Fruit fly (Drosophila melanogaster) whole organism, larva: ENCODE measurements around the gene CG31515.

Source experiments
- noc ChIP-seq: fragments of 200-800 bp; sonication (Bioruptor generic); optimal IDR thresholded peaks from 3 replicates; lab custom pipeline; 2019; ENCODE audit warnings: missing biosample characterization, mild to moderate bottlenecking, missing genetic modification characterization, moderate library complexity

Gene CG31515

DNA sequence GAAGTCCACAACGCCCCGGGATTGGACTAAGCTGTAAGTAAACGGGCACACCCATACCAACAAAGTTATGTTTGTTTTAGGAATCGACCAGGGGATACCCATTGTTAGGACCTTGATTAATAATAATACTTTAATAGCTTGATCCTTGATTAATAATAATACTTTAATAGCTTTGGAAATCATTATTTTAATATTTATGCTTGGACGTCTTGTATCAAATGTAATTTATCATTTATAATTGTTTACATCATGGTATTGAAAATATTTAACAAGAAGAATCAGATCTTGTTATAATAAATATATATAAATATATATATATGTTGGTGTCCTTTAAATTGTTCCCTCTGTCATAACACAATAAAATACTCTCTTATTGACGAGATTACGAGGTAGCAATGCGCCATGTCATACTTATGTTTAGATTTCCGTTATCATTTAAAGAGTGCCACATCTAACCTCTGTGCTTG, 31.7 kb downstream of the CG31515 start:
- TF ChIP-seq noc (tag; lab: Kevin White, UChicago): peak; percentile 28

DNA sequence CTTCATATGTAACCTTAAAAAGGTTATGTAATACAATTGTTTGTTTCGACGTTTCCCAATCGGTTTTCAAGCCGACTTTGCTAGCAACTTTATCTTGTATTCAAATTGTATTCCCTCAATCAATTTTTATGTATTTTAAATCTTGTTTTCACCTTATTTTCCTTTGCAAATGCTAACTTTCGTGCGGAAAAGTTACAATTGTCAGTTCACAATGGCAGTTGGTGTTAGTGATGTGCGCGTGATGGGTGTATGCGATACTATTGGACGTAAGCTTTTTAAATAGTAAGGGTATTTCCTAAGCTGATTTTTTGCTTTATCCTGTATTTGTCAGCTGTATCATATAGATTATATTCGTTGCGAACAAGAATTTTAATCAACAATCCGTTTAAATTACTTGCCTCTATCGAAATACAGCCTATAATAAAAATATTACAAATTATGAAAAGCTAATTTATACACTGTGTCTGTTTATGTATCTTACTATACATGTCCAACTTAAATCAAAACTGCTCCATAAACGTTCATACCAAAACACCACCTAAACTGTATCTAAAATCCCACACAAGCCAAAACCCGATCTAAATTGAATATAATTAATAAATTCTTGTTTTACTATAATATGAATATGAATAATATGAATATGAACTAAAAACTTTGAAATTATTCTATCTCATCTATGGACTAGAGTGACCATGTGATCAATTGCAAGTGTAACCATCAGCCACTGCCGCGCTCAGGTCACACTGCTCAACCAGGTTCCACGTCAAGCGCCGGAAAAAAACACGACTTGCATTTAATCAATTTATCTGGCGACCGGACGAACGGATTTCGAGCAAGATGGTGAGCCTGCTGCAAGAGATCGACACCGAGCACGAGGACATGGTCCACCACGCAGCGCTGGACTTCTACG, 32.6 kb downstream of the CG31515 start, which contains the start of the genes ATPsynCF6 and Sec13:
Gene ATPsynCF6, minus strand, starts transcription at position 236 of the 910 bp plus-strand sequence.
Gene Sec13, plus strand, starts transcription at position 450 of the 910 bp plus-strand sequence.
- TF ChIP-seq noc (tag; lab: Kevin White, UChicago): peak; percentile 40

- TF ChIP-seq noc (tag; lab: Kevin White, UChicago): no peak
These were observed 41.0 kb downstream of the CG31515 start, which contains the start of gene PolE1 for dm6 chr3R:23347432-23348305. TSS of gene PolE1 (plus strand) at chr3R:23348128.

DNA sequence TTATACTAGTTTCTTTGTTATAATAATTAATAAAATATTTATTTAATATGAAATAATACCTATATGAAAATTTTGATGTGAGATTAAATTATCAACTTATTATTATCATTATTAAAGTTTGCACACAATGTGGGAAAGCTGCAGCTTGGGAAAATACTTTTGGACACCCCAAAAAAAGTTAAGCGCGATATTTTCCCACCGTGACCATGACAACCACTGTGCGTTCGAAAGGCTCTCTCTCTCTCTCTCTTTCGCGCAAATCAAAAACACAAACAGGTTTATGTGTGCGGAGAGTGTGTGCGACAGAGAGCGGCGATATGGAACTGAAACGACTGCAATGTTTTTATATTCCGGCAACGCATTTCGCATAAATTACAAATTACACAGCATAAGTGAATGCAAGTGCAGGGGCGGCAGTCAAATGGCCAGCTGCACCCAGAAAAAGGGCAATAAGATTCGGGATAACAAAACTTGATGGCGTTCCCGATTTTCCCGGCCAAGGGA, 41.8 kb downstream of the CG31515 start:
- peak; percentile 80 for TF ChIP-seq noc (tag; lab: Kevin White, UChicago)

dm6 chr3R:23346007-23346681, 42.6 kb downstream of the CG31515 start, which contains the start of gene pnt:
TSS of gene pnt (minus strand) at chr3R:23346167.
- TF ChIP-seq noc (tag; lab: Kevin White, UChicago): no peak

DNA sequence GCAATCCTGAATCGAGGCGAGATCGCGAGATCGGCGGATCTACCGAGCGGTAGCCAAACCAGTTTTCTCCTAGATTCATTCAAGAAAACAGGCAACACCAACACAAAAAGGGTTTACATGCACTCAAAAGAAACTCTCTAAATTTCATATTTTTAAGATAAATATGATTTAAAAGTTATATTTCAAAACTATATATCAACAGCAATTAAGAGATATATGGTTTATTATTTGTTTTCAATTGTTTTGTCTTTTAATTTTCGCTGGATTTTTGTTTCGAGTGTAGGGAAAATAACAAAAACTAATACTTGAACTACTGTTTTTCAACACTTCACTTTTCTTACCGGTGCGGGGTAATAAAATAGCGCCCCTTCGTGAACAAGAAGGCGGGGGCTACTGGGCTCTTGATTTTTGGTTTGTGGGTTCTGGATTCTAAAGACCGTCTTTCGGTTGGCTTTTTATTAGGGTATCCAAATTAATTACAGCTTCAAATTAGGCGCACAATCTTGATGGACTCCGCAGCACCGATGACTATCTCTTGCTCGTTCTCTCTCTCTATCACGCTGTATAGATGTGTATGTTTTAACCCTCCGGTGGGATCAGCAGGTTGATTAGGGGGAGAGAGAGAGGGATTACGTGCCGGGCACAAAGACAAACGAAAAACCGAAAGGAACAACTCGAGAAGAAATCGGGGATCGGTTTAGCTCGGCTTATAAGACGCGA, 43.5 kb downstream of the CG31515 start:
- no peak for TF ChIP-seq noc (tag; lab: Kevin White, UChicago)

DNA sequence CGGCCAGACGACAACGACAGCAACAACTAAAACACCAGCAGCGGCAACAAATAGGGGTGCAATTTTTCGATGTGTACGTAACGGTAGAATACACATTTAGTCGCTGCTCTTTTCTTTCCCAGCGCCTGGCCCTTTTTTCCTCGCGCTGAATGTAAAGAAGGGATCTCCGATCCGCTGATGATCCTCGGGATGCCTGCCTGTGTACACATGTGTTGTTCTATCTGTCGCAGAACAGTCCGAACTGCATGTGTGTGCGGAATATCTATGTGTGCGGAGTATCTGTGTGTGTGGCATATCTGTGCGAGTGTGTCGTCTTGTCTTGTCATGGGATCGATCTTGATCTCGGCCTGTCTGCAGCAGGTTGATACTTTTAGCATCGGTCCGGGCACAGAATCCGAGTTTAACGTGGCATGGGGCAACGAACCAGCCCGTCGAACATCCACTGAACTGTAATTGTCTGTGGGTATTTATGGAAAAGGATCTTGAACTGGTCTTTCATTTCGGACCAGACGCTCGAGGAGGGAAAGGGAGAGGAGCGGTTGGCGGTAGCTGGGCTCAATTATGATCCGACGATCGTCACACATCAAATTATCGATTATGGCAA, 44.9 kb downstream of the CG31515 start:
- no peak for TF ChIP-seq noc (tag; lab: Kevin White, UChicago)

DNA sequence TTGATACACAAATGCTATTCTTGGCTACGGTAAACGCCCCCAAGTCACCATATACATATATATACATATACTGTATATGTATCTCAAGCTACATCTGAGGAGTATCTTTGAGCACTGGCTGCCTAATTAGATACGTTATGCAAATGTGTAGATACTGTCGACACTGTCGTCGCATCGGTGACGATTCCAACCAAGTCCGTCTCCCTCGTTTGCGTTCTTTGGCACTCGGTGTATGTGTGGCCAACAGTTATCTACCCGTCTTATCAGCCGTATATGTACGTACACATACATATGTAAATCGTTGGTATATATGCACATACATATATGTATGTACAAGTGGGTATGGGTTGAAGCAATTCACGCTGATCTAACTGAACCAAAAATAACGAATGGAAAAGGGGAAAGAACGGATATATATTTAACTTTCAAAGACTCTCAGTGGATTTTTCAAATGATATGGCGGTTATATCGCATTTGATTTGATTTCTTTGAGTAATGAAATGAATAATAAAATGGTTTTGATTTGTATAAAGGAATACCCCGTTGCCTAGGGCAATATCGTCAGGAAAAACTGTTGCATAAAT, 46.8 kb downstream of the CG31515 start:
- TF ChIP-seq noc (tag; lab: Kevin White, UChicago): no peak

dm6 chr3R:23340621-23341020, 48.1 kb downstream of the CG31515 start:
- no peak for TF ChIP-seq noc (tag; lab: Kevin White, UChicago)
